Fruit fly (Drosophila melanogaster): Measurements from ENCODE around the gene CSN1b.

The CSN1b gene

dm6 chr3L:18904772-18905601, at the start of gene CSN1b, which contains the start of gene Prp6:
Gene CSN1b (minus strand): TSS chr3L:18904930.
Gene Prp6 (plus strand): TSS chr3L:18905372.
- no peak for TF ChIP-seq Myc (optimal IDR thresholded peaks at IDR 0.05)
- no peak for TF ChIP-seq HLH106 (tag; optimal IDR thresholded peaks at IDR 0.05)
- no peak for TF ChIP-seq dl (GFP tag; optimal IDR thresholded peaks at IDR 0.05; ENCODE audit: insufficient read depth in 1 of 2, partially characterized antibody in 2 of 2)
- TF ChIP-seq brk (GFP tag; optimal IDR thresholded peaks at IDR 0.05) = no peak
- TF ChIP-seq psq (GFP tag; optimal IDR thresholded peaks at IDR 0.05) = peak; percentile 7
- no peak for TF ChIP-seq ey (GFP tag; optimal IDR thresholded peaks at IDR 0.05)
- TF ChIP-seq foxo (GFP tag; optimal IDR thresholded peaks at IDR 0.05) = no peak
- TF ChIP-seq jim (GFP tag; optimal IDR thresholded peaks at IDR 0.05) = no peak
- TF ChIP-seq lola (GFP tag; optimal IDR thresholded peaks at IDR 0.05) = no peak
- TF ChIP-seq CrebA (GFP tag; optimal IDR thresholded peaks at IDR 0.05; ENCODE audit: borderline replicate concordance) = no peak
- TF ChIP-seq Dif (GFP tag; optimal IDR thresholded peaks at IDR 0.05; ENCODE audit: partially characterized antibody) = no peak
- TF ChIP-seq woc (GFP tag; optimal IDR thresholded peaks at IDR 0.05) = peak; percentile 46
- no peak for TF ChIP-seq sv (GFP tag; optimal IDR thresholded peaks at IDR 0.05)
- no peak for TF ChIP-seq rgr (GFP tag; optimal IDR thresholded peaks at IDR 0.05)
- no peak for TF ChIP-seq OdsH (GFP tag; optimal IDR thresholded peaks at IDR 0.05)
- no peak for TF ChIP-seq tai (GFP tag; optimal IDR thresholded peaks at IDR 0.05)

dm6 chr3L:18952399-18952798, 47.7 kb upstream of the CSN1b start:
- no peak for TF ChIP-seq jim (GFP tag; optimal IDR thresholded peaks at IDR 0.05)
- peak in 1 of 2 experiments; percentile 26 for TF ChIP-seq dl (GFP tag; optimal IDR thresholded peaks at IDR 0.05; ENCODE audit: insufficient read depth in 1 of 2, partially characterized antibody in 2 of 2)
- peak; percentile 56 for TF ChIP-seq fru (GFP tag; optimal IDR thresholded peaks at IDR 0.05)
- peak; percentile 37 for TF ChIP-seq woc (GFP tag; optimal IDR thresholded peaks at IDR 0.05)

- TF ChIP-seq jim (GFP tag; optimal IDR thresholded peaks at IDR 0.05) = no peak
- TF ChIP-seq ey (GFP tag; optimal IDR thresholded peaks at IDR 0.05) = no peak
- TF ChIP-seq HLH106 (tag; optimal IDR thresholded peaks at IDR 0.05) = no peak
- no peak for TF ChIP-seq Mio (GFP tag; optimal IDR thresholded peaks at IDR 0.05)
- TF ChIP-seq h (GFP tag; optimal IDR thresholded peaks at IDR 0.05) = no peak
- TF ChIP-seq dsf (GFP tag; optimal IDR thresholded peaks at IDR 0.05; ENCODE audit: borderline replicate concordance) = no peak
- no peak for TF ChIP-seq OdsH (GFP tag; optimal IDR thresholded peaks at IDR 0.05)
- TF ChIP-seq Rel (GFP tag; optimal IDR thresholded peaks at IDR 0.05) = no peak
- no peak for TF ChIP-seq Rel (tag; optimal IDR thresholded peaks at IDR 0.05)
- TF ChIP-seq usp (GFP tag; optimal IDR thresholded peaks at IDR 0.05) = no peak
- TF ChIP-seq psq (GFP tag; optimal IDR thresholded peaks at IDR 0.05) = no peak
- no peak for TF ChIP-seq Jra (GFP tag; optimal IDR thresholded peaks at IDR 0.05)
- no peak for TF ChIP-seq dmrt93B (GFP tag; optimal IDR thresholded peaks at IDR 0.05)
- no peak for TF ChIP-seq Myc (optimal IDR thresholded peaks at IDR 0.05)
- no peak for TF ChIP-seq dl (GFP tag; optimal IDR thresholded peaks at IDR 0.05; ENCODE audit: insufficient read depth in 1 of 2, partially characterized antibody in 2 of 2)
- TF ChIP-seq Hr83 (GFP tag; optimal IDR thresholded peaks at IDR 0.05; ENCODE audit: poor library complexity, severe bottlenecking) = no peak
- TF ChIP-seq Abd-B (GFP tag; optimal IDR thresholded peaks at IDR 0.05) = no peak
- TF ChIP-seq brk (GFP tag; optimal IDR thresholded peaks at IDR 0.05) = no peak
These were observed 45.6 kb upstream of the CSN1b start, which contains the start of gene CG6836 for dm6 chr3L:18950359-18950758. Gene CG6836 (plus strand): TSS chr3L:18950629.

- no peak for TF ChIP-seq Sp1 (GFP tag; optimal IDR thresholded peaks at IDR 0.05)
- no peak for TF ChIP-seq ey (GFP tag; optimal IDR thresholded peaks at IDR 0.05)
- TF ChIP-seq Hr83 (GFP tag; optimal IDR thresholded peaks at IDR 0.05; ENCODE audit: poor library complexity, severe bottlenecking) = no peak
- TF ChIP-seq Jra (GFP tag; optimal IDR thresholded peaks at IDR 0.05) = no peak
- TF ChIP-seq Rel (GFP tag; optimal IDR thresholded peaks at IDR 0.05) = no peak
- no peak for TF ChIP-seq Rel (tag; optimal IDR thresholded peaks at IDR 0.05)
- no peak for TF ChIP-seq psq (GFP tag; optimal IDR thresholded peaks at IDR 0.05)
- no peak for TF ChIP-seq foxo (GFP tag; optimal IDR thresholded peaks at IDR 0.05)
- TF ChIP-seq fru (GFP tag; optimal IDR thresholded peaks at IDR 0.05) = no peak
- TF ChIP-seq dl (GFP tag; optimal IDR thresholded peaks at IDR 0.05; ENCODE audit: insufficient read depth in 1 of 2, partially characterized antibody in 2 of 2) = no peak
- TF ChIP-seq Myc (optimal IDR thresholded peaks at IDR 0.05) = peak; percentile 75
- TF ChIP-seq br (GFP tag; optimal IDR thresholded peaks at IDR 0.05) = no peak
- TF ChIP-seq GATAd (GFP tag; optimal IDR thresholded peaks at IDR 0.05) = no peak
- no peak for TF ChIP-seq Hnf4 (GFP tag; optimal IDR thresholded peaks at IDR 0.05)
- no peak for TF ChIP-seq Hr78 (GFP tag; optimal IDR thresholded peaks at IDR 0.05)
- peak; percentile 73 for TF ChIP-seq Vsx2 (GFP tag; optimal IDR thresholded peaks at IDR 0.05; ENCODE audit: partially characterized antibody)
- no peak for TF ChIP-seq Mio (GFP tag; optimal IDR thresholded peaks at IDR 0.05)
- TF ChIP-seq Dif (GFP tag; optimal IDR thresholded peaks at IDR 0.05; ENCODE audit: partially characterized antibody) = peak; percentile 14
- TF ChIP-seq CG9705 (GFP tag; optimal IDR thresholded peaks at IDR 0.05) = no peak
- no peak for TF ChIP-seq HLH106 (tag; optimal IDR thresholded peaks at IDR 0.05)
- no peak for TF ChIP-seq CrebA (GFP tag; optimal IDR thresholded peaks at IDR 0.05; ENCODE audit: borderline replicate concordance)
- no peak for TF ChIP-seq woc (GFP tag; optimal IDR thresholded peaks at IDR 0.05)
- TF ChIP-seq N (GFP tag; optimal IDR thresholded peaks at IDR 0.05) = peak; percentile 34
- TF ChIP-seq dmrt93B (GFP tag; optimal IDR thresholded peaks at IDR 0.05) = no peak
- TF ChIP-seq sv (GFP tag; optimal IDR thresholded peaks at IDR 0.05) = no peak
- no peak for TF ChIP-seq tai (GFP tag; optimal IDR thresholded peaks at IDR 0.05)
These were observed 44.4 kb upstream of the CSN1b start for dm6 chr3L:18949137-18949536.
